Worm (Caenorhabditis elegans) whole organism, L4 larva: ENCODE results near the gene F15H10.8.
A peak's percentile ranks its signal among the peaks of the same experiment; 100 is the strongest.

Experiments used
- T20F7.1 ChIP-seq: fragments of 200-800 bp; sonication (Bioruptor generic); optimal IDR thresholded peaks from 2 replicates; lab custom pipeline; 2018; ENCODE audit warnings: mild to moderate bottlenecking, missing genetic modification characterization, missing compliant biosample characterization
- Y5F2A.4 ChIP-seq: fragments of 200-800 bp; sonication (Bioruptor generic); optimal IDR thresholded peaks from 2 replicates; lab custom pipeline; 2018; ENCODE audit warnings: mild to moderate bottlenecking, missing genetic modification characterization, missing compliant biosample characterization
- ZK337.2 ChIP-seq: fragments of 200-800 bp; sonication (Bioruptor generic); IDR thresholded peaks from 2 replicates; pipeline ENCODE4 v1.3.6; 2022; ENCODE audit warnings: missing genetic modification reagents, missing genetic modification characterization, missing compliant biosample characterization
- aly-2 ChIP-seq: sonication (generic microtip); optimal IDR thresholded peaks from 2 replicates; lab custom pipeline; 2018; ENCODE audit warnings: missing biosample characterization, missing genetic modification characterization
- attf-4 ChIP-seq: sonication (generic microtip); optimal IDR thresholded peaks from 3 replicates; lab custom pipeline; 2017; ENCODE audit warnings: missing biosample characterization, missing genetic modification characterization
- ceh-28 ChIP-seq: fragments of 150-350 bp; optimal IDR thresholded peaks from 2 replicates; lab custom pipeline; 2014; ENCODE audit warnings: missing biosample characterization, missing genetic modification reagents, missing genetic modification characterization
- ceh-44 ChIP-seq: fragments of 200-800 bp; sonication (Bioruptor generic); IDR thresholded peaks from 2 replicates; pipeline ENCODE4 v1.3.6; 2022; ENCODE audit warnings: missing genetic modification reagents, missing genetic modification characterization, missing compliant biosample characterization
- cey-2 ChIP-seq: sonication (generic microtip); optimal IDR thresholded peaks from 3 replicates; lab custom pipeline; 2017; ENCODE audit warnings: missing genetic modification characterization, mild to moderate bottlenecking, missing compliant biosample characterization, antibody characterized with exemption, borderline replicate concordance; ENCODE audit not compliant: insufficient read depth
- daf-12 ChIP-seq: fragments of 150-350 bp; optimal IDR thresholded peaks from 2 replicates; lab custom pipeline; 2014; ENCODE audit warnings: missing biosample characterization, missing genetic modification reagents, missing genetic modification characterization
- daf-16 ChIP-seq, 3 experiments: sonication (generic microtip); optimal IDR thresholded peaks; 2 replicates each; lab custom pipeline; 2016 to 2017; ENCODE audit warnings: missing genetic modification characterization in 3 of 3, missing genetic modification reagents in 3 of 3, mild to moderate bottlenecking in 2 of 3, missing compliant biosample characterization in 2 of 3, missing biosample characterization in 1 of 3, moderate library complexity in 1 of 3
- dmd-6 ChIP-seq: fragments of 200-800 bp; sonication (Bioruptor generic); IDR thresholded peaks from 2 replicates; pipeline ENCODE4 v1.3.6; 2022; ENCODE audit warnings: missing genetic modification reagents, missing genetic modification characterization, missing compliant biosample characterization
- dve-1 ChIP-seq: sonication (generic microtip); optimal IDR thresholded peaks from 2 replicates; lab custom pipeline; 2017; ENCODE audit warnings: antibody characterized with exemption, mild to moderate bottlenecking, missing genetic modification characterization, missing compliant biosample characterization; ENCODE audit not compliant: insufficient read depth
- hlh-11 ChIP-seq: fragments of 200-800 bp; sonication (Bioruptor generic); optimal IDR thresholded peaks from 2 replicates; lab custom pipeline; 2018; ENCODE audit warnings: mild to moderate bottlenecking, missing genetic modification characterization, missing compliant biosample characterization
- lin-1 ChIP-seq: fragments of 200-800 bp; sonication (Bioruptor generic); IDR thresholded peaks from 2 replicates; pipeline ENCODE4 v1.3.6; 2022; ENCODE audit warnings: missing genetic modification reagents, missing genetic modification characterization, missing compliant biosample characterization
- lin-15B ChIP-seq: fragments of 150-350 bp; sonication (generic microtip); optimal IDR thresholded peaks from 3 replicates; lab custom pipeline; 2014; ENCODE audit warnings: missing biosample characterization, missing genetic modification characterization
- madf-5 ChIP-seq, 2 experiments: fragments of 200-800 bp; sonication (Bioruptor generic); IDR thresholded peaks; 2 replicates each; pipeline ENCODE4 v1.3.6; 2022; ENCODE audit warnings: missing compliant biosample characterization in 2 of 2, missing genetic modification characterization in 2 of 2
- mxl-3 ChIP-seq: fragments of 200-800 bp; sonication (Bioruptor generic); optimal IDR thresholded peaks from 2 replicates; lab custom pipeline; 2018; ENCODE audit warnings: mild to moderate bottlenecking, missing genetic modification characterization, missing compliant biosample characterization
- nhr-10 ChIP-seq: fragments of 150-350 bp; optimal IDR thresholded peaks from 2 replicates; lab custom pipeline; 2014; ENCODE audit warnings: missing biosample characterization, missing genetic modification characterization
- nhr-237 ChIP-seq: sonication (generic microtip); optimal IDR thresholded peaks from 2 replicates; lab custom pipeline; 2017; ENCODE audit warnings: missing biosample characterization, missing genetic modification characterization
- nhr-28 ChIP-seq: fragments of 150-350 bp; optimal IDR thresholded peaks from 2 replicates; lab custom pipeline; 2014; ENCODE audit warnings: missing biosample characterization, missing genetic modification characterization
- nhr-41 ChIP-seq: fragments of 200-800 bp; sonication (Bioruptor generic); IDR thresholded peaks from 2 replicates; pipeline ENCODE4 v1.3.6; 2022; ENCODE audit warnings: missing genetic modification reagents, missing genetic modification characterization, missing compliant biosample characterization
- nhr-6 ChIP-seq: fragments of 150-350 bp; optimal IDR thresholded peaks from 2 replicates; lab custom pipeline; 2014; ENCODE audit warnings: missing biosample characterization, missing genetic modification characterization
- php-3 ChIP-seq: fragments of 200-800 bp; sonication (Bioruptor generic); IDR thresholded peaks from 2 replicates; pipeline ENCODE4 v1.3.6; 2022; ENCODE audit warnings: missing genetic modification reagents, missing genetic modification characterization, missing compliant biosample characterization
- pqm-1 ChIP-seq: sonication (generic microtip); optimal IDR thresholded peaks from 2 replicates; lab custom pipeline; 2017; ENCODE audit warnings: missing biosample characterization, missing genetic modification characterization
- saeg-2 ChIP-seq: fragments of 200-800 bp; sonication (Bioruptor generic); IDR thresholded peaks from 2 replicates; pipeline ENCODE4 v1.3.6; 2022; ENCODE audit warnings: missing genetic modification reagents, missing genetic modification characterization, missing compliant biosample characterization
- sdz-12 ChIP-seq: fragments of 200-800 bp; sonication (Bioruptor generic); optimal IDR thresholded peaks from 2 replicates; lab custom pipeline; 2018; ENCODE audit warnings: mild to moderate bottlenecking, missing genetic modification characterization, missing compliant biosample characterization
- set-16 ChIP-seq: fragments of 200-800 bp; sonication (Bioruptor generic); IDR thresholded peaks from 2 replicates; pipeline ENCODE4 v1.3.6; 2022; ENCODE audit warnings: missing genetic modification reagents, missing genetic modification characterization, missing compliant biosample characterization
- spr-1 ChIP-seq: sonication (generic microtip); optimal IDR thresholded peaks from 2 replicates; lab custom pipeline; 2016; ENCODE audit warnings: mild to moderate bottlenecking, missing genetic modification characterization, missing compliant biosample characterization
- unc-39 ChIP-seq: sonication (generic microtip); optimal IDR thresholded peaks from 2 replicates; lab custom pipeline; 2017; ENCODE audit warnings: missing biosample characterization, missing genetic modification characterization
- unc-62 ChIP-seq, 3 experiments: fragments of 150-350 bp in 1 of 3; sonication (generic microtip); optimal IDR thresholded peaks in 2 of 3; peaks in 1 of 3; 1 replicate in 1 of 3; 2 replicates in 2 of 3; lab custom pipeline; 2014 to 2017; ENCODE audit warnings: missing biosample characterization in 3 of 3, missing genetic modification characterization in 3 of 3, missing genetic modification reagents in 3 of 3, missing genotype in 1 of 3
- zfp-2 ChIP-seq: sonication (generic microtip); optimal IDR thresholded peaks from 2 replicates; lab custom pipeline; 2016; ENCODE audit warnings: mild to moderate bottlenecking, missing genetic modification characterization, missing compliant biosample characterization
- zip-2 ChIP-seq: fragments of 150-350 bp; optimal IDR thresholded peaks from 2 replicates; lab custom pipeline; 2014; ENCODE audit warnings: missing biosample characterization, missing genetic modification characterization

Gene F15H10.8

ce11 chrV:10395173-10395766, 7.4 kb downstream of the F15H10.8 start, which contains the start of the genes col-151 and ugt-1:
Gene col-151, minus strand, starts transcription at chrV:10395223.
Gene ugt-1, plus strand, starts transcription at chrV:10395663.
- TF ChIP-seq nhr-28 (tag; lab: Kevin White, UChicago) (peak; percentile 63), madf-5 (GFP tag; IDR thresholded peaks at IDR 0.05; lab: Robert Waterston, UW) (no peak), dve-1 (tag; lab: Kevin White, UChicago) (peak; percentile 34), hlh-11 (tag; lab: Kevin White, UChicago) (peak; percentile 15), dmd-6 (peak; percentile 46), pqm-1 (peak; percentile 67), ZK337.2 (GFP tag; lab: Robert Waterston, UW) (no peak), T20F7.1 (GFP tag; lab: Kevin White, UChicago) (no peak), daf-16 (GFP tag; optimal IDR thresholded peaks at IDR 0.05; lab: Kevin White, UChicago) (no peak), daf-16 (tag; optimal IDR thresholded peaks at IDR 0.05; lab: Kevin White, UChicago) (peak; percentile 41), saeg-2 (GFP tag; lab: Robert Waterston, UW) (no peak)

ce11 chrV:10393708-10394107, 9.0 kb downstream of the F15H10.8 start:
- peak; percentile 87; the same call in 1 of the 2 replicates for TF ChIP-seq set-16 (GFP tag; lab: Robert Waterston, UW)
- no peak for TF ChIP-seq lin-1 (GFP tag; lab: Robert Waterston, UW)
- TF ChIP-seq lin-15B (tag; lab: Kevin White, UChicago), result no peak
- no peak for TF ChIP-seq spr-1 (tag; lab: Kevin White, UChicago)
- TF ChIP-seq, all 104 proteins: peak for 1

ce11 chrV:10388318-10388717, 14.4 kb downstream of the F15H10.8 start, which contains the start of gene AC3.5:
Gene AC3.5, plus strand, starts transcription at chrV:10388527.
- TF ChIP-seq nhr-28 (tag; lab: Kevin White, UChicago) (peak; percentile 88), saeg-2 (GFP tag; lab: Robert Waterston, UW) (no peak), unc-62 (GFP tag; optimal IDR thresholded peaks at IDR 0.05 in 1 of 2; lab: Kevin White, UChicago) (peak in 1 of 2 experiments; percentile 56), unc-62 (tag; optimal IDR thresholded peaks at IDR 0.05; lab: Kevin White, UChicago) (no peak), mxl-3 (GFP tag; lab: Kevin White, UChicago) (peak; percentile 12), nhr-237 (no peak), madf-5 (GFP tag; IDR thresholded peaks at IDR 0.05; lab: Robert Waterston, UW) (no peak)

DNA sequence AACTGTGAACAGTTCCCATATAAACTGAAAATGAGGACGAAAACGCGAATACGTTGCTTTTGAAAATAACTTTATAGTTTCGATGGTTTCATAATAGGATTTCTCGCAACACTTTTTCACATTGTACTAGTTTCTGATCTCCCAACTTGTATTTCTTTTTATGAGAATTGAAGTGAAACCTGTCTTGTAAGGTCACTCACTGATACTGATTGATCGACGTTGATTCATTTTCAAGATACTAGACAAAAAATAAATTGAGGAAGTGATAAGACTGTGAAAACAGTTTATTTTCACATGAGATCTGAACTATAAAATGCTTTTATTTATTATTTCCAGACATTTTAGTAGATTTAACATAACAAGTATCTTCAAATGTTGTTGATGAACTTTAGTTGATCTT, 15.3 kb downstream of the F15H10.8 start:
- TF ChIP-seq sdz-12 (GFP tag; lab: Kevin White, UChicago) (no peak), unc-62 (GFP tag; optimal IDR thresholded peaks at IDR 0.05 in 1 of 2; lab: Kevin White, UChicago) (peak in 1 of 2 experiments; percentile 2), unc-62 (tag; optimal IDR thresholded peaks at IDR 0.05; lab: Kevin White, UChicago) (no peak), nhr-28 (tag; lab: Kevin White, UChicago) (peak; percentile 31)
- TF ChIP-seq, all 104 proteins: peak for 2

DNA sequence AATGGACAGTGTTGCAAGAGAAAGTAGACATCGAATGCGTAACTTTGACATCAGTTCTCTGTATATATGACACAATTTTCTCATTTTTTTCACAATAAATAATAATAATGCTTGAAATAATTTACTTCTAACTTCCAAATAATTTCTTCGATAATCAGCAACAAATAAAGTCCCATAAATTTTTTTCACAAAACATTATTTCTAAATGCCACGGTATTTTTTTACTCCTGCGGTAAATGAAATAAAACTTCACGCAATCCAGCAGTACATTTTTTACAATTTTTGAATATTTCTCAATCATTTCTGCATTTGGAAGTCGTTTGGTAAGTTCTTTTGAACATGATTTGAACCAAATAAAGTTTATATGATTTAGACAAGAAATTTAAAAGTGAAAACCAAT, 18.8 kb downstream of the F15H10.8 start, which contains the start of gene spe-10:
Gene spe-10 (plus strand): TSS at position 301 of the 400 bp plus-strand sequence.
- TF ChIP-seq zfp-2 (tag; lab: Kevin White, UChicago) (no peak), Y5F2A.4 (GFP tag; lab: Kevin White, UChicago) (no peak), zip-2 (no peak), nhr-6 (tag; lab: Kevin White, UChicago) (no peak), aly-2 (tag; lab: Kevin White, UChicago) (no peak), daf-12 (no peak), attf-4 (tag; lab: Kevin White, UChicago) (no peak), php-3 (GFP tag; lab: Robert Waterston, UW) (no peak), ceh-28 (tag; lab: Kevin White, UChicago) (no peak), cey-2 (tag; lab: Kevin White, UChicago) (no peak), ceh-44 (GFP tag; lab: Robert Waterston, UW) (no peak), mxl-3 (GFP tag; lab: Kevin White, UChicago) (no peak), nhr-10 (tag; lab: Kevin White, UChicago) (no peak), nhr-41 (GFP tag; lab: Robert Waterston, UW) (no peak), unc-39 (tag; lab: Kevin White, UChicago) (no peak), madf-5 (GFP tag; IDR thresholded peaks at IDR 0.05; lab: Robert Waterston, UW) (no peak)
- TF ChIP-seq, all 104 proteins: peak for 0
